Fruit fly (Drosophila melanogaster) whole organism, embryonic: ENCODE data around the gene Megf8.

ENCODE experiments used
- Atf6 ChIP-seq: fragments of 200-800 bp; sonication (Bioruptor generic); IDR thresholded peaks from 2 replicates; pipeline ENCODE4 v1.3.6; 2022; ENCODE audit warnings: missing biosample characterization, missing genetic modification characterization
- CG10462 ChIP-seq: fragments of 200-800 bp; sonication (Bioruptor generic); optimal IDR thresholded peaks from 2 replicates; lab custom pipeline; 2016; ENCODE audit warnings: missing biosample characterization, missing genetic modification characterization
- CG15601 ChIP-seq: fragments of 200-800 bp; sonication (Bioruptor generic); optimal IDR thresholded peaks from 3 replicates; lab custom pipeline; 2019; ENCODE audit warnings: missing biosample characterization, mild to moderate bottlenecking, missing genetic modification characterization, moderate library complexity
- CG16813 ChIP-seq: fragments of 200-800 bp; sonication (Bioruptor generic); IDR thresholded peaks from 3 replicates; pipeline ENCODE4 v1.3.6; 2022; ENCODE audit warnings: missing biosample characterization, missing genetic modification characterization; ENCODE audit not compliant: partially characterized antibody
- CG16815 ChIP-seq: fragments of 200-800 bp; sonication (Bioruptor generic); optimal IDR thresholded peaks from 3 replicates; lab custom pipeline; 2017; ENCODE audit warnings: missing biosample characterization, mild to moderate bottlenecking, missing genetic modification characterization
- CG17568 ChIP-seq: fragments of 200-800 bp; sonication (Bioruptor generic); optimal IDR thresholded peaks from 2 replicates; lab custom pipeline; 2018; ENCODE audit warnings: missing biosample characterization, mild to moderate bottlenecking, missing genetic modification characterization, moderate library complexity
- CG18011 ChIP-seq: fragments of 200-800 bp; sonication (Bioruptor generic); optimal IDR thresholded peaks from 2 replicates; lab custom pipeline; 2017; ENCODE audit warnings: missing biosample characterization, missing genetic modification characterization, mild to moderate bottlenecking, moderate library complexity, missing genotype
- CG31224 ChIP-seq: fragments of 200-800 bp; sonication (Bioruptor generic); IDR thresholded peaks from 2 replicates; pipeline ENCODE4 v1.3.6; 2022; ENCODE audit warnings: missing biosample characterization, missing genetic modification characterization
- CG32772 ChIP-seq: fragments of 200-800 bp; sonication (Bioruptor generic); IDR thresholded peaks from 2 replicates; pipeline ENCODE4 v1.3.6; 2022; ENCODE audit warnings: missing biosample characterization, missing genetic modification characterization
- CG4404 ChIP-seq: fragments of 200-800 bp; sonication (Bioruptor generic); IDR thresholded peaks from 2 replicates; pipeline ENCODE4 v1.3.6; 2022; ENCODE audit warnings: missing biosample characterization, missing genetic modification characterization
- CG5245 ChIP-seq: fragments of 200-800 bp; sonication (Bioruptor generic); optimal IDR thresholded peaks from 3 replicates; lab custom pipeline; 2016; ENCODE audit warnings: missing biosample characterization, missing genetic modification characterization
- CG6765 ChIP-seq: fragments of 200-800 bp; sonication (Bioruptor generic); optimal IDR thresholded peaks from 3 replicates; lab custom pipeline; 2017; ENCODE audit warnings: missing biosample characterization, mild to moderate bottlenecking, missing genetic modification characterization
- CG6813 ChIP-seq: fragments of 200-800 bp; sonication (Bioruptor generic); optimal IDR thresholded peaks from 2 replicates; lab custom pipeline; 2017; ENCODE audit warnings: missing biosample characterization, missing genetic modification characterization, mild to moderate bottlenecking, moderate library complexity, missing genetic modification reagents
- CG7556 ChIP-seq: fragments of 200-800 bp; sonication (Bioruptor generic); optimal IDR thresholded peaks from 2 replicates; lab custom pipeline; 2017; ENCODE audit warnings: missing biosample characterization, mild to moderate bottlenecking, missing genetic modification characterization
- CG7786 ChIP-seq: fragments of 200-800 bp; sonication (Bioruptor generic); optimal IDR thresholded peaks from 2 replicates; lab custom pipeline; 2016; ENCODE audit warnings: missing biosample characterization, missing genetic modification characterization
- CG8089 ChIP-seq: fragments of 200-800 bp; sonication (Bioruptor generic); optimal IDR thresholded peaks from 3 replicates; lab custom pipeline; 2016; ENCODE audit warnings: missing biosample characterization, missing genetic modification characterization
- CG9817 ChIP-seq: fragments of 200-800 bp; sonication (Bioruptor generic); optimal IDR thresholded peaks from 2 replicates; lab custom pipeline; 2018; ENCODE audit warnings: missing biosample characterization, mild to moderate bottlenecking, missing genetic modification characterization, moderate library complexity
- Deaf1 ChIP-seq: fragments of 200-800 bp; optimal IDR thresholded peaks from 3 replicates; lab custom pipeline; 2019; ENCODE audit warnings: missing biosample characterization, mild to moderate bottlenecking, missing genetic modification characterization, moderate library complexity
- Fer1 ChIP-seq: fragments of 200-800 bp; sonication (Bioruptor generic); optimal IDR thresholded peaks from 2 replicates; lab custom pipeline; 2017; ENCODE audit warnings: missing biosample characterization, mild to moderate bottlenecking, missing genetic modification characterization
- Hr78 ChIP-seq, 2 experiments: fragments of 200-800 bp in 1 of 2; fragments of >200 bp in 1 of 2; sonication (Bioruptor generic) in 1 of 2; optimal IDR thresholded peaks; 2 replicates each; lab custom pipeline; 2017 to 2019; ENCODE audit warnings: missing biosample characterization in 2 of 2, missing genetic modification characterization in 2 of 2, mild to moderate bottlenecking in 1 of 2, moderate library complexity in 1 of 2
- Meics ChIP-seq: fragments of 200-800 bp; sonication (Bioruptor generic); optimal IDR thresholded peaks from 2 replicates; lab custom pipeline; 2017; ENCODE audit warnings: missing biosample characterization, mild to moderate bottlenecking, missing genetic modification characterization
- Mes4 ChIP-seq: fragments of 200-800 bp; sonication (Bioruptor generic); optimal IDR thresholded peaks from 2 replicates; lab custom pipeline; 2016; ENCODE audit warnings: missing biosample characterization, missing genetic modification characterization
- NFAT ChIP-seq: fragments of 200-800 bp; sonication (Bioruptor generic); IDR thresholded peaks from 2 replicates; pipeline ENCODE4 v1.3.6; 2022; ENCODE audit warnings: missing biosample characterization, missing genetic modification characterization
- NfI ChIP-seq: fragments of 200-800 bp; sonication (Bioruptor generic); optimal IDR thresholded peaks from 3 replicates; lab custom pipeline; 2018; ENCODE audit warnings: missing biosample characterization, mild to moderate bottlenecking, missing genetic modification characterization, moderate library complexity
- Sox100B ChIP-seq: fragments of 200-800 bp; sonication (Bioruptor generic); optimal IDR thresholded peaks from 3 replicates; lab custom pipeline; 2018; ENCODE audit warnings: missing biosample characterization, mild to moderate bottlenecking, missing genetic modification characterization
- ab ChIP-seq: fragments of 200-800 bp; sonication (Bioruptor generic); optimal IDR thresholded peaks from 2 replicates; lab custom pipeline; 2016; ENCODE audit warnings: missing biosample characterization, missing genetic modification characterization
- ash1 ChIP-seq: fragments of 200-800 bp; sonication (Bioruptor generic); optimal IDR thresholded peaks from 2 replicates; lab custom pipeline; 2018; ENCODE audit warnings: missing biosample characterization, mild to moderate bottlenecking, missing genetic modification characterization
- bigmax ChIP-seq: fragments of 200-800 bp; sonication (Bioruptor generic); optimal IDR thresholded peaks from 2 replicates; lab custom pipeline; 2018; ENCODE audit warnings: missing biosample characterization, mild to moderate bottlenecking, missing genetic modification characterization
- chn ChIP-seq: fragments of 200-800 bp; sonication (Bioruptor generic); optimal IDR thresholded peaks from 2 replicates; lab custom pipeline; 2016; ENCODE audit warnings: missing biosample characterization, missing genetic modification characterization
- da ChIP-seq: fragments of 200-800 bp; sonication (Bioruptor generic); optimal IDR thresholded peaks from 2 replicates; lab custom pipeline; 2016; ENCODE audit warnings: missing biosample characterization, missing genetic modification characterization
- dan ChIP-seq: fragments of 200-800 bp; sonication (Bioruptor generic); IDR thresholded peaks from 2 replicates; pipeline ENCODE4 v1.3.6; 2022; ENCODE audit warnings: missing biosample characterization, missing genetic modification characterization
- dmrt99B ChIP-seq: fragments of 200-800 bp; sonication (Bioruptor generic); optimal IDR thresholded peaks from 2 replicates; lab custom pipeline; 2018; ENCODE audit warnings: missing biosample characterization, mild to moderate bottlenecking, missing genetic modification characterization, moderate library complexity
- ftz-f1 ChIP-seq: fragments of 200-800 bp; sonication (Bioruptor generic); optimal IDR thresholded peaks from 2 replicates; lab custom pipeline; 2016; ENCODE audit warnings: missing biosample characterization, missing genetic modification characterization
- gt ChIP-seq: fragments of 200-800 bp; sonication (Bioruptor generic); IDR thresholded peaks from 2 replicates; pipeline ENCODE4 v1.3.6; 2022; ENCODE audit warnings: missing biosample characterization, missing genetic modification characterization
- hkb ChIP-seq, 2 experiments: fragments of 200-800 bp in 1 of 2; fragments of >200 bp in 1 of 2; sonication (Bioruptor generic) in 1 of 2; IDR thresholded peaks in 1 of 2; optimal IDR thresholded peaks in 1 of 2; 2 replicates each; pipeline versions ENCODE4 v1.3.6 to Lab custom; 2017 to 2022; ENCODE audit warnings: missing biosample characterization in 1 of 2, missing genetic modification characterization in 1 of 2
- hth ChIP-seq: fragments of >200 bp; optimal IDR thresholded peaks from 2 replicates; lab custom pipeline; 2017; ENCODE audit warnings: inconsistent platforms
- jing ChIP-seq: fragments of 200-800 bp; sonication (Bioruptor generic); optimal IDR thresholded peaks from 2 replicates; lab custom pipeline; 2018; ENCODE audit warnings: missing biosample characterization, mild to moderate bottlenecking, missing genetic modification characterization
- kah ChIP-seq: fragments of 200-800 bp; sonication (Bioruptor generic); optimal IDR thresholded peaks from 2 replicates; lab custom pipeline; 2018; ENCODE audit warnings: missing biosample characterization, mild to moderate bottlenecking, missing genetic modification characterization
- knrl ChIP-seq: fragments of 200-800 bp; sonication (Bioruptor generic); IDR thresholded peaks from 3 replicates; pipeline ENCODE4 v1.3.6; 2022; ENCODE audit warnings: missing biosample characterization, missing genetic modification characterization; ENCODE audit not compliant: partially characterized antibody
- onecut ChIP-seq: fragments of 200-800 bp; sonication (Bioruptor generic); IDR thresholded peaks from 2 replicates; pipeline ENCODE4 v1.3.6; 2022; ENCODE audit warnings: missing biosample characterization, missing genetic modification characterization
- toy ChIP-seq: fragments of 200-800 bp; sonication (Bioruptor generic); IDR thresholded peaks from 2 replicates; pipeline ENCODE4 v1.3.6; 2022; ENCODE audit warnings: missing biosample characterization, missing genetic modification characterization
- trh ChIP-seq: fragments of 200-800 bp; sonication (Bioruptor generic); optimal IDR thresholded peaks from 2 replicates; lab custom pipeline; 2016; ENCODE audit warnings: missing biosample characterization, missing genetic modification characterization
- twi ChIP-seq: fragments of 200-800 bp; optimal IDR thresholded peaks from 2 replicates; lab custom pipeline; 2019; ENCODE audit warnings: missing biosample characterization, mild to moderate bottlenecking, missing genetic modification characterization, moderate library complexity
- vnd ChIP-seq: fragments of 200-800 bp; sonication (Bioruptor generic); IDR thresholded peaks from 3 replicates; pipeline ENCODE4 v1.3.6; 2022; ENCODE audit warnings: missing biosample characterization, missing genetic modification characterization; ENCODE audit not compliant: partially characterized antibody
- wor ChIP-seq: fragments of 200-800 bp; sonication (Bioruptor generic); IDR thresholded peaks from 2 replicates; pipeline ENCODE4 v1.3.6; 2022; ENCODE audit warnings: missing biosample characterization, missing genetic modification characterization
- yki ChIP-seq: fragments of >200 bp; optimal IDR thresholded peaks from 3 replicates; lab custom pipeline; 2018

The Megf8 gene

DNA sequence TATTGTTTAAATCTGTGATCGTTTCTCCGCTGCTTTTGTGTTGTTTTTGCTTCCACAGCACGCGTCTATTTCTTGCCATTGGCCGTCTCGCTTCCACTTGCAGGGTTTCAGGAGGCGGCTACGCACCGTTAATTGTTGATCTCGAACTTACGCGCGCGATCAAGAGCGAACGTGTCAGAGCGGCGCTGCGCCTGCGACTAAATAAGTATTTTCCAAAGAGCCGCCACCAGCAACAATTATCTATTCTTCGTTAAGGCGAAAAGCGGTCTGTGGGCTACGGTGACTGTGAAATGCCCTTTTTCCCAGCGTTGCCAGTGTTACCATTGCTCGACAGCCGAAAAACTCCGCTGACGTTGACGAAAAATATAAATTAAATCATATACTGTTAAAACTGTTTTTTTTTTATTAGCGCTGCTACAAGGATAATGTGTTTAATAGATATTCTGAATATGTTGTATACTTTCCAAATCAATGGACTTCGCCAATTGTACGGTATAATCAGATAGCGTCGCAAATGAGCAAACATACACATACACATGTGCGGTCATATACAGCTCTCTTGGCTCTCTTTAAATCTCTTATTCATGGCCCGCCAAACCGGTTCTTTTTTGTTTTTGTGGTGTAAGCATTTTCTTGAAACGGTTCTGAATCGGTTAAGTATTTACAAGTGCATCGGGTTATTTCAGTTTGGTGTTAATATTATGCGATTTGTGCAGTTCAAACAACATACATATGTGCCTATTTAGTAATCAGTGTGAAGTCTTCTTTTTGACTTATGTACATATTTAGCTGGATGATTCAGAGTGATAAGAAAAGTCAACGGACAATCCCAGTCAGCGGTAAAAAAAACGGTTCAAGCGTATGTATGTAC, 49.1 kb upstream of the Megf8 start, which contains the start of gene pes (continued):
- peak; percentile 78 for TF ChIP-seq gt (GFP tag; lab: Robert Waterston, UW)
- TF ChIP-seq dmrt99B (tag; lab: Kevin White, UChicago), result peak; percentile 94
- peak; percentile 95 for TF ChIP-seq Meics (GFP tag; lab: Kevin White, UChicago)
- TF ChIP-seq toy, result peak; percentile 84
- peak; percentile 82 for TF ChIP-seq CG7556
- peak; percentile 92 for TF ChIP-seq CG6813 (GFP tag; lab: Kevin White, UChicago)
- peak; percentile 89 for TF ChIP-seq CG31224 (GFP tag; lab: Robert Waterston, UW)
- TF ChIP-seq Fer1, result peak; percentile 97
- no peak for TF ChIP-seq CG18011 (GFP tag; lab: Kevin White, UChicago)
- peak; percentile 97 for TF ChIP-seq CG4404 (GFP tag; lab: Robert Waterston, UW)
- peak; percentile 50 for TF ChIP-seq CG7786 (GFP tag; lab: Kevin White, UChicago)
- TF ChIP-seq CG8089 (GFP tag; lab: Kevin White, UChicago), result no peak
- peak; percentile 88; the same call in 1 of the 2 replicates for TF ChIP-seq dan
- TF ChIP-seq ftz-f1 (GFP tag; lab: Kevin White, UChicago), result peak; percentile 85
- peak in 1 of 2 experiments; percentile 82 for TF ChIP-seq Hr78 (GFP tag; optimal IDR thresholded peaks at IDR 0.05; lab: Kevin White, UChicago)
- TF ChIP-seq Atf6 (GFP tag; lab: Robert Waterston, UW), result peak; percentile 95
- TF ChIP-seq CG10462 (GFP tag; lab: Kevin White, UChicago), result peak; percentile 69
- TF ChIP-seq yki (lab: Kevin White, UChicago), result peak; percentile 25
- no peak for TF ChIP-seq ash1 (GFP tag; lab: Kevin White, UChicago)
- TF ChIP-seq da, result peak; percentile 62
- TF ChIP-seq CG15601 (tag; lab: Kevin White, UChicago), result peak; percentile 84
- TF ChIP-seq twi, result peak; percentile 65

DNA sequence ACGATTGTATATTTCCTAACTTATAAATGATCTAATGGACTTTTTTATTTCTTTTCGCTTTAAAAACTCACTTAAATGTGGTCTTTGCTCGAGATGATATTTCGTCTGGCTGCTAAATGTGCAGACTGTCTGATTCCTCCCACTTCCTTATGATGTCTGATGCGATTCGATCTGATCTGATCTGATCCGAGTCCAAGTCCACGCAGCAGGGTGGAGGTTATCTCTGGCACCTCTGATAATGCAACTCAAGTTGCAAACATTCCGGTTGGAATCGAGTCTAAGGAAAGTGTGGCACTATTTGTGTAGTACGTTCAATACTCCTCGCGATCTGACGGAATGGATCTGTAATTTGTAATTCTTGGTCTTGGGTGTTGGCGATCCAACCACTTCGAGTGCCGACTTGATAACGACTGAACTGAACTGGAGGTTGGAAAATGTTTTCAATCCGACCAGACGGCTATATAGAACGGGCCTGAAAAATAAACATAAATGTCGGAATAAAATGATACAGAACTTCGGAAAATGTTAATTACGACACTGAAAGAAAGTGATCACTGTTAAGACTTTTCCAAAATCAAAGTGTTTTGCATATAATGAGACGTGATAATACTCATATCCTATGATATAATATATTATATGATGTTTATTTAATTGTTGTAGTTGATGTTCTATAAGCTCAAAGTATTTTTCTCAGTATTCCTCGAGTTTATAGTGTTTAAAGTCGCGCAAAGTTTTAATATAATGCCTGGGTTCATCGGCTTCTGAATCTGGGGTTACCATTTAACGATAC, 45.8 kb upstream of the Megf8 start:
- TF ChIP-seq Deaf1 (tag; lab: Kevin White, UChicago), result no peak
- no peak for TF ChIP-seq CG5245 (GFP tag; lab: Kevin White, UChicago)
- TF ChIP-seq Atf6 (GFP tag; lab: Robert Waterston, UW), result no peak
- TF ChIP-seq ab (GFP tag; lab: Kevin White, UChicago), result no peak
- no peak for TF ChIP-seq knrl (GFP tag; lab: Robert Waterston, UW)
- no peak for TF ChIP-seq CG32772 (GFP tag; lab: Robert Waterston, UW)
- TF ChIP-seq chn (GFP tag; lab: Kevin White, UChicago), result no peak
- no peak for TF ChIP-seq CG16813 (GFP tag; lab: Robert Waterston, UW)
- no peak for TF ChIP-seq hth (lab: Kevin White, UChicago)
- no peak for TF ChIP-seq CG17568
- TF ChIP-seq Sox100B (GFP tag; lab: Kevin White, UChicago), result peak; percentile 25
- TF ChIP-seq CG18011 (GFP tag; lab: Kevin White, UChicago), result no peak
- no peak for TF ChIP-seq NfI (GFP tag; lab: Kevin White, UChicago)
- TF ChIP-seq kah (GFP tag; lab: Kevin White, UChicago), result no peak
- no peak for TF ChIP-seq CG9817 (tag; lab: Kevin White, UChicago)
- TF ChIP-seq trh (GFP tag; lab: Kevin White, UChicago), result no peak
- no peak for TF ChIP-seq NFAT (GFP tag; lab: Robert Waterston, UW)
- TF ChIP-seq vnd, result no peak
- 0 out of 2 replicates have a peak, but pooled peaks have one; percentile 7 for TF ChIP-seq onecut
- no peak for TF ChIP-seq CG16815 (GFP tag; lab: Kevin White, UChicago)
- TF ChIP-seq CG6765, result no peak
- no peak for TF ChIP-seq hkb (optimal IDR thresholded peaks at IDR 0.05; lab: Kevin White, UChicago)
- TF ChIP-seq hkb (GFP tag; IDR thresholded peaks at IDR 0.05; lab: Robert Waterston, UW), result 0 out of 2 replicates have a peak, but pooled peaks have one; percentile 39
- TF ChIP-seq wor (GFP tag; lab: Robert Waterston, UW), result no peak
- TF ChIP-seq Mes4 (GFP tag; lab: Kevin White, UChicago), result no peak
- no peak for TF ChIP-seq jing (GFP tag; lab: Kevin White, UChicago)
- no peak for TF ChIP-seq bigmax (GFP tag; lab: Kevin White, UChicago)
